Worm (Caenorhabditis elegans): ENCODE results near the gene F42C5.5.

DNA sequence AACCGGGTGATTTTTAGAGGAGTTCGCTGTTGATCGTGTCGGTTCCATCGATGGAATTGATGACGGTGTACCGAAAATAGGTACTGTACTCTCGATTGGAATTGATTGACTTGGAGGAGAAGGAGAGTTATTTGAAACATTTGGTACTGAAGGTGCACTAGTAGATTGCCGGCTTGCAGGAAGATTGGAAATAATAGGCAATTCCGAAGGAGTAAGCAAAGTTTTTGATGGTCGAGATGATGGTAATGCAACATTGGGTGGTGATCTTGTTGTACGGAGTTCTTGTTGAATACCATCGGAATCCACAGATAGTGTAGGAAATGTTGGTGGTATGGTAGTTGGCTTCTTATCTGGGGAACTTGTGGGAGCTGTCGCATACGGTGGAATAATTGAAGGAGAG, 45.1 kb upstream of the F42C5.5 start:
- TF ChIP-seq ceh-13 (GFP tag; optimal IDR thresholded peaks at IDR 0.05), result no peak
- TF ChIP-seq sea-1 (GFP tag; conservative IDR thresholded peaks at IDR 0.05), result no peak
- no peak for TF ChIP-seq ama-1 (optimal IDR thresholded peaks at IDR 0.05)
- TF ChIP-seq ets-7 (tag; optimal IDR thresholded peaks at IDR 0.05), result no peak
- TF ChIP-seq hnd-1 (tag; optimal IDR thresholded peaks at IDR 0.05), result no peak
- TF ChIP-seq aly-1 (tag; optimal IDR thresholded peaks at IDR 0.05), result no peak
- no peak for TF ChIP-seq pes-1 (GFP tag; IDR thresholded peaks at IDR 0.05)
- no peak for TF ChIP-seq flt-1 (GFP tag; IDR thresholded peaks at IDR 0.05)
- no peak for TF ChIP-seq tra-4 (tag; optimal IDR thresholded peaks at IDR 0.05)
- no peak for TF ChIP-seq ceh-36 (tag; optimal IDR thresholded peaks at IDR 0.05)
- no peak for TF ChIP-seq F13C5.2 (tag; optimal IDR thresholded peaks at IDR 0.05)
- TF ChIP-seq hmbx-1 (tag; optimal IDR thresholded peaks at IDR 0.05), result no peak
- no peak for TF ChIP-seq B0310.2 (tag; optimal IDR thresholded peaks at IDR 0.05)
